Fruit fly (Drosophila melanogaster) whole organism, embryonic: ENCODE measurements around the gene Nepl3.

Experiments
- CG10321 ChIP-seq: fragments of 200-800 bp; sonication (Bioruptor generic); IDR thresholded peaks from 2 replicates; pipeline ENCODE4 v1.3.6; 2022; ENCODE audit warnings: missing biosample characterization, missing genetic modification characterization
- CG10959 ChIP-seq: fragments of 200-800 bp; sonication (Bioruptor generic); IDR thresholded peaks from 2 replicates; pipeline ENCODE4 v1.3.6; 2022; ENCODE audit warnings: missing biosample characterization, missing genetic modification characterization
- CG12219 ChIP-seq: fragments of 200-800 bp; sonication (Bioruptor generic); optimal IDR thresholded peaks from 3 replicates; lab custom pipeline; 2018; ENCODE audit warnings: missing biosample characterization, mild to moderate bottlenecking, missing genetic modification characterization
- CG1233 ChIP-seq: fragments of 200-800 bp; sonication (Bioruptor generic); optimal IDR thresholded peaks from 4 replicates; lab custom pipeline; 2018; ENCODE audit warnings: missing biosample characterization, mild to moderate bottlenecking, missing genetic modification characterization
- CG14050 ChIP-seq: fragments of 200-800 bp; sonication (Bioruptor generic); IDR thresholded peaks from 3 replicates; pipeline ENCODE4 v1.3.6; 2022; ENCODE audit warnings: missing biosample characterization, missing genetic modification characterization
- CG1529 ChIP-seq: fragments of 200-800 bp; sonication (Bioruptor generic); optimal IDR thresholded peaks from 3 replicates; lab custom pipeline; 2018; ENCODE audit warnings: missing biosample characterization, missing genetic modification characterization
- CG17359 ChIP-seq: fragments of 200-800 bp; sonication (Bioruptor generic); optimal IDR thresholded peaks from 3 replicates; lab custom pipeline; 2018; ENCODE audit warnings: missing biosample characterization, mild to moderate bottlenecking, missing genetic modification characterization, moderate library complexity
- CG1832 ChIP-seq: fragments of 200-800 bp; sonication (Bioruptor generic); optimal IDR thresholded peaks from 2 replicates; lab custom pipeline; 2017; ENCODE audit warnings: missing biosample characterization, mild to moderate bottlenecking, missing genetic modification characterization, inconsistent platforms
- CG18619 ChIP-seq: fragments of 200-800 bp; sonication (Bioruptor generic); optimal IDR thresholded peaks from 3 replicates; lab custom pipeline; 2017; ENCODE audit warnings: missing biosample characterization, mild to moderate bottlenecking, missing genetic modification characterization
- CG2889 ChIP-seq: fragments of 200-800 bp; sonication (Bioruptor generic); IDR thresholded peaks from 3 replicates; pipeline ENCODE4 v1.3.6; 2022; ENCODE audit warnings: missing biosample characterization, missing genetic modification characterization
- CG30403 ChIP-seq: fragments of 200-800 bp; sonication (Bioruptor generic); optimal IDR thresholded peaks from 3 replicates; lab custom pipeline; 2016; ENCODE audit warnings: missing biosample characterization, missing genetic modification characterization
- CG3847 ChIP-seq: fragments of 200-800 bp; sonication (Bioruptor generic); IDR thresholded peaks from 2 replicates; pipeline ENCODE4 v1.3.6; 2022; ENCODE audit warnings: missing biosample characterization, missing genetic modification characterization
- CG6683 ChIP-seq: fragments of 200-800 bp; sonication (Bioruptor generic); optimal IDR thresholded peaks from 2 replicates; lab custom pipeline; 2017; ENCODE audit warnings: missing biosample characterization, mild to moderate bottlenecking, missing genetic modification characterization, missing genetic modification reagents
- CG8388 ChIP-seq: fragments of 200-800 bp; sonication (Bioruptor generic); optimal IDR thresholded peaks from 2 replicates; lab custom pipeline; 2019; ENCODE audit warnings: missing biosample characterization, mild to moderate bottlenecking, missing genetic modification characterization, moderate library complexity
- CHES-1-like ChIP-seq: fragments of 200-800 bp; sonication (Bioruptor generic); optimal IDR thresholded peaks from 2 replicates; lab custom pipeline; 2016; ENCODE audit warnings: missing biosample characterization, missing genetic modification characterization
- CoRest ChIP-seq: fragments of 200-800 bp; sonication (Bioruptor generic); optimal IDR thresholded peaks from 3 replicates; lab custom pipeline; 2018; ENCODE audit warnings: missing biosample characterization, mild to moderate bottlenecking, missing genetic modification characterization, moderate library complexity
- Dp ChIP-seq: fragments of 200-800 bp; sonication (Bioruptor generic); optimal IDR thresholded peaks from 2 replicates; lab custom pipeline; 2018; ENCODE audit warnings: missing biosample characterization, mild to moderate bottlenecking, missing genetic modification characterization, moderate library complexity
- E2f2 ChIP-seq: fragments of 200-800 bp; sonication (Bioruptor generic); IDR thresholded peaks from 2 replicates; pipeline ENCODE4 v1.3.6; 2022; ENCODE audit warnings: missing biosample characterization, missing genetic modification characterization
- Hr78 ChIP-seq, 2 experiments: fragments of 200-800 bp in 1 of 2; fragments of >200 bp in 1 of 2; sonication (Bioruptor generic) in 1 of 2; optimal IDR thresholded peaks; 2 replicates each; lab custom pipeline; 2017 to 2019; ENCODE audit warnings: missing biosample characterization in 2 of 2, missing genetic modification characterization in 2 of 2, mild to moderate bottlenecking in 1 of 2, moderate library complexity in 1 of 2
- Kr ChIP-seq: fragments of 200-800 bp; sonication (Bioruptor generic); optimal IDR thresholded peaks from 2 replicates; lab custom pipeline; 2017; ENCODE audit warnings: missing biosample characterization, mild to moderate bottlenecking, missing genetic modification characterization
- MBD-R2 ChIP-seq: fragments of 200-800 bp; sonication (Bioruptor generic); IDR thresholded peaks from 2 replicates; pipeline ENCODE4 v1.3.6; 2022; ENCODE audit warnings: missing biosample characterization, missing genetic modification characterization
- Mrtf ChIP-seq: fragments of 200-800 bp; sonication (Bioruptor generic); IDR thresholded peaks from 3 replicates; pipeline ENCODE4 v1.3.6; 2022; ENCODE audit warnings: missing biosample characterization, missing genetic modification characterization
- NC2β ChIP-seq: fragments of 200-800 bp; sonication (Bioruptor generic); optimal IDR thresholded peaks from 2 replicates; lab custom pipeline; 2016; ENCODE audit warnings: missing biosample characterization, missing genetic modification characterization
- Taf1 ChIP-seq: fragments of 200-800 bp; sonication (Bioruptor generic); IDR thresholded peaks from 2 replicates; pipeline ENCODE4 v1.3.6; 2022; ENCODE audit warnings: missing biosample characterization, missing genetic modification characterization
- Trl ChIP-seq, 3 experiments: fragments of >200 bp in 2 of 3; fragments of 200-800 bp in 1 of 3; sonication (Bioruptor generic) in 1 of 3; optimal IDR thresholded peaks; 2 replicates in 1 of 3; 3 replicates in 2 of 3; lab custom pipeline; 2016 to 2017; ENCODE audit warnings: missing biosample characterization in 1 of 3, missing genetic modification characterization in 1 of 3
- ato ChIP-seq: fragments of 200-800 bp; sonication (Bioruptor generic); IDR thresholded peaks from 2 replicates; pipeline ENCODE4 v1.3.6; 2022; ENCODE audit warnings: missing biosample characterization, missing genetic modification characterization; ENCODE audit not compliant: partially characterized antibody
- az2 ChIP-seq: fragments of 200-800 bp; sonication (Bioruptor generic); optimal IDR thresholded peaks from 3 replicates; lab custom pipeline; 2016; ENCODE audit warnings: missing biosample characterization, missing genetic modification characterization
- br ChIP-seq: fragments of >200 bp; optimal IDR thresholded peaks from 2 replicates; lab custom pipeline; 2017
- cg ChIP-seq: fragments of 200-800 bp; sonication (Bioruptor generic); optimal IDR thresholded peaks from 3 replicates; lab custom pipeline; 2019; ENCODE audit warnings: missing biosample characterization, mild to moderate bottlenecking, missing genetic modification characterization, moderate library complexity
- chm ChIP-seq: fragments of 200-800 bp; sonication (Bioruptor generic); IDR thresholded peaks from 2 replicates; pipeline ENCODE4 v1.3.6; 2022; ENCODE audit warnings: missing biosample characterization, missing genetic modification characterization
- danr ChIP-seq: fragments of 200-800 bp; sonication (Bioruptor generic); IDR thresholded peaks from 2 replicates; pipeline ENCODE4 v1.3.6; 2022; ENCODE audit warnings: missing biosample characterization, missing genetic modification characterization
- eve ChIP-seq, 2 experiments: fragments of >200 bp; optimal IDR thresholded peaks; 2 replicates each; lab custom pipeline; 2017; ENCODE audit warnings: missing biosample characterization in 2 of 2, missing genetic modification characterization in 2 of 2
- fd3F ChIP-seq: fragments of 200-800 bp; sonication (Bioruptor generic); optimal IDR thresholded peaks from 2 replicates; lab custom pipeline; 2018; ENCODE audit warnings: missing biosample characterization, mild to moderate bottlenecking, missing genetic modification characterization, moderate library complexity
- ftz-f1 ChIP-seq: fragments of 200-800 bp; sonication (Bioruptor generic); optimal IDR thresholded peaks from 2 replicates; lab custom pipeline; 2016; ENCODE audit warnings: missing biosample characterization, missing genetic modification characterization
- gem ChIP-seq: fragments of 200-800 bp; sonication (Bioruptor generic); optimal IDR thresholded peaks from 2 replicates; lab custom pipeline; 2019; ENCODE audit warnings: missing biosample characterization, mild to moderate bottlenecking, missing genetic modification characterization, moderate library complexity
- ind ChIP-seq: fragments of 200-800 bp; sonication (Bioruptor generic); optimal IDR thresholded peaks from 3 replicates; lab custom pipeline; 2016; ENCODE audit warnings: missing biosample characterization, missing genetic modification characterization
- klu ChIP-seq: fragments of 200-800 bp; sonication (Bioruptor generic); IDR thresholded peaks from 2 replicates; pipeline ENCODE4 v1.3.6; 2022; ENCODE audit warnings: missing biosample characterization, missing genetic modification characterization
- lola ChIP-seq, 3 experiments: fragments of >200 bp in 2 of 3; fragments of 200-800 bp in 1 of 3; sonication (Bioruptor generic) in 1 of 3; optimal IDR thresholded peaks; 2 replicates each; lab custom pipeline; 2017 to 2019; ENCODE audit warnings: missing biosample characterization in 3 of 3, missing genetic modification characterization in 3 of 3, mild to moderate bottlenecking in 1 of 3, moderate library complexity in 1 of 3
- mld ChIP-seq: fragments of 200-800 bp; sonication (Bioruptor generic); IDR thresholded peaks from 3 replicates; pipeline ENCODE4 v1.3.6; 2022; ENCODE audit warnings: missing biosample characterization, missing genetic modification characterization; ENCODE audit not compliant: partially characterized antibody
- nom ChIP-seq: fragments of 200-800 bp; sonication (Bioruptor generic); optimal IDR thresholded peaks from 2 replicates; lab custom pipeline; 2017; ENCODE audit warnings: missing biosample characterization, missing genetic modification characterization, mild to moderate bottlenecking, moderate library complexity, missing genetic modification reagents
- pho ChIP-seq: fragments of 200-800 bp; sonication (Bioruptor generic); optimal IDR thresholded peaks from 2 replicates; lab custom pipeline; 2016; ENCODE audit warnings: missing biosample characterization, missing genetic modification characterization
- repo ChIP-seq: fragments of 200-800 bp; sonication (Bioruptor generic); optimal IDR thresholded peaks from 2 replicates; lab custom pipeline; 2016; ENCODE audit warnings: missing biosample characterization, missing genetic modification characterization
- run ChIP-seq: fragments of 200-800 bp; sonication (Bioruptor generic); optimal IDR thresholded peaks from 3 replicates; lab custom pipeline; 2018; ENCODE audit warnings: missing biosample characterization, mild to moderate bottlenecking, missing genetic modification characterization
- sens ChIP-seq: fragments of 200-800 bp; sonication (Bioruptor generic); peaks from one replicate; lab custom pipeline; 2016; ENCODE audit warnings: missing biosample characterization, missing genetic modification characterization
- vvl ChIP-seq: fragments of 200-800 bp; sonication (Bioruptor generic); IDR thresholded peaks from 2 replicates; pipeline ENCODE4 v1.3.6; 2022; ENCODE audit warnings: missing biosample characterization, missing genetic modification characterization

Nepl3 gene

dm6 chr2L:5080225-5080867 is 22.3 kb upstream of the Nepl3 start (continued):
- TF ChIP-seq CG30403 = peak; percentile 10
- no peak for TF ChIP-seq CG18619 (GFP tag; lab: Kevin White, UChicago)
- TF ChIP-seq CG6683 (GFP tag; lab: Kevin White, UChicago) = no peak
- TF ChIP-seq gem (tag; lab: Kevin White, UChicago) = peak; percentile 57
- TF ChIP-seq MBD-R2 (GFP tag; lab: Robert Waterston, UW) = no peak
- peak; percentile 65 for TF ChIP-seq nom (GFP tag; lab: Kevin White, UChicago)
- peak; percentile 10 for TF ChIP-seq ind (GFP tag; lab: Kevin White, UChicago)
- TF ChIP-seq Mrtf (GFP tag; lab: Robert Waterston, UW) = no peak
- no peak for TF ChIP-seq fd3F (GFP tag; lab: Kevin White, UChicago)
- no peak for TF ChIP-seq Kr

DNA sequence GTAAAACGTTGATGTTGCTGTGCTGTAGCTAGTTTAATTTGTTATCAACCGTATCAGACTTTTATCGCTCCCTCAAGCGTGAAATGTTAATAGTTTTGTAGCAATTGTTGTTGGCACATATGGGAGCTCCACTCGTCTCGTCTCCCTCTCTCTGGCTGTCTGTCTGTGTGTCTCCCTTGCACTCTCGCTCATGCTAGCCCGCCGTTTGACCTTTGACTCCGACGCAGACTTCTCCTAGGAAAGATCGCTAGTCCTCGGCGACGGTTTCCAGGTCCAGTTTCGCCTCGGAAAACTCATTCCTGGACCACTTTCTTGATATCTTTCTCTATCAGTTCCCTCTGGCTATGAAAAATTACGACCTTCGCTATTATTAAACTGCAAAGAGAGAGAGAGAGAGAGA is 21.2 kb upstream of the Nepl3 start:
- no peak for TF ChIP-seq repo (GFP tag; lab: Kevin White, UChicago)
- TF ChIP-seq vvl (GFP tag; lab: Robert Waterston, UW) = no peak
- TF ChIP-seq klu = no peak
- TF ChIP-seq chm (GFP tag; lab: Robert Waterston, UW) = no peak
- TF ChIP-seq NC2β (GFP tag; lab: Kevin White, UChicago) = no peak
- no peak for TF ChIP-seq br
- TF ChIP-seq nom (GFP tag; lab: Kevin White, UChicago) = peak; percentile 5
- no peak for TF ChIP-seq ind (GFP tag; lab: Kevin White, UChicago)
- no peak for TF ChIP-seq CG12219
- no peak for TF ChIP-seq CG1529
- TF ChIP-seq Hr78 (GFP tag; optimal IDR thresholded peaks at IDR 0.05; lab: Kevin White, UChicago) = peak in 1 of 2 experiments; percentile 94
- TF ChIP-seq lola (GFP tag; optimal IDR thresholded peaks at IDR 0.05; lab: Kevin White, UChicago) = no peak
- 0 out of 2 replicates have a peak, but pooled peaks have one; percentile 36 for TF ChIP-seq CG10321 (GFP tag; lab: Robert Waterston, UW)
- TF ChIP-seq cg (GFP tag; lab: Kevin White, UChicago) = no peak
- TF ChIP-seq CG10959 = no peak
- TF ChIP-seq CG1832 = peak; percentile 38
- TF ChIP-seq Trl (optimal IDR thresholded peaks at IDR 0.05; lab: Kevin White, UChicago) = peak in 1 of 2 experiments; percentile 14
- no peak for TF ChIP-seq Trl (GFP tag; optimal IDR thresholded peaks at IDR 0.05; lab: Kevin White, UChicago)

DNA sequence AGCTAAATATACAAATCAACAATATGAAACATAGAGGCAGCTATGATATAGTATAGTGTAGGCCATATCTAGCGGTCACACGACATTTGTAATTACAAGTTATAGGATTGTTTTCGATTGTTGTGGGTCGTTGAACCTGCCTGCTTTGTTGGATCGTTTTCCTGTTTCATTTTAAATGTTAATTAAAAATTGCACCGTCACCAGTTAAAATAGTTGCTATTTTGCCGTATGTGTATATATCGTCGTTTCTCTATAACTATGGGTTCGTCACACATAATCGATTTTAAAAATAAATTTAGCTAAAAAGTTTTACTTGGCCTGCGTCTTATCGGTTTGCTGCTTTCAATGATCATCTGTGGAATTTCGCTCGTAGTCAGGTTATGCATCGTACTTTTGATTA is 14.3 kb upstream of the Nepl3 start:
- TF ChIP-seq CG1233 (GFP tag; lab: Kevin White, UChicago) (no peak), sens (GFP tag; lab: Kevin White, UChicago) (peak; percentile 68), Taf1 (GFP tag; lab: Robert Waterston, UW) (no peak), CoRest (tag; lab: Kevin White, UChicago) (no peak), eve (GFP tag; optimal IDR thresholded peaks at IDR 0.05; lab: Kevin White, UChicago) (peak in 1 of 2 experiments; percentile 39), CG2889 (GFP tag; lab: Robert Waterston, UW) (no peak), danr (GFP tag; lab: Robert Waterston, UW) (no peak), run (no peak)

dm6 chr2L:5070797-5071579 is 12.9 kb upstream of the Nepl3 start, which contains the start of gene RpL37A:
Gene RpL37A, plus strand, starts transcription at chr2L:5070957.
- TF ChIP-seq az2 (GFP tag; lab: Kevin White, UChicago) (peak; percentile 52), mld (GFP tag; lab: Robert Waterston, UW) (no peak), CG17359 (tag; lab: Kevin White, UChicago) (peak; percentile 71), Dp (GFP tag; lab: Kevin White, UChicago) (peak; percentile 54), ftz-f1 (peak; percentile 30), ato (GFP tag; lab: Robert Waterston, UW) (no peak), CG8388 (GFP tag; lab: Kevin White, UChicago) (peak; percentile 49), CG10321 (GFP tag; lab: Robert Waterston, UW) (peak; percentile 58; the same call in 1 of the 2 replicates), E2f2 (GFP tag; lab: Robert Waterston, UW) (peak; percentile 78), CHES-1-like (GFP tag; lab: Kevin White, UChicago) (peak; percentile 76), CG14050 (GFP tag; lab: Robert Waterston, UW) (peak; percentile 69; the same call in 2 of the 3 replicates), pho (GFP tag; lab: Kevin White, UChicago) (peak; percentile 83), CG3847 (GFP tag; lab: Robert Waterston, UW) (peak; percentile 77)
